Fruit fly (Drosophila melanogaster): Measurements from ENCODE around the gene CG42798.

DNA sequence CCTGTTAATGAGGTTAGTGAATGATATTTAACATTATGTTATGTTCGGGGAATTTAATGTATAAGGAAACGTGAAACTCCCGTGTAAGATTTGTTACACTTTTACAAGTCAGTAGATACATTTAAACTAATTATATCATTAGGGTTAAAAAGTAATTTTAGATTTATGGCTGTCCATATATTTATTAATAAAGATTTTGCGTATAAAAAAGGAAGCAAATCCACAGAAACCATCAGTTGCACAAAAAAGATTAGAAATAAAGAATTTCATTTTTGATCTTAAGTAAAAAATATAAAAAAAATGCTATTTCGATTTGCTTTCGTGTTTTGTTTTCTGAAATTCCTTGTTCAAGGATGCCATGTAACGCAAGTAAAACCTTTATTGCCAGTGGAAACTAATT lies 13.9 kb downstream of the CG42798 start, which contains the start of gene CG42835:
- TF ChIP-seq CG8478 (optimal IDR thresholded peaks at IDR 0.05) = no peak
- no peak for TF ChIP-seq CTCF (optimal IDR thresholded peaks at IDR 0.05)

All from S2 (cell line).